Fruit fly (Drosophila melanogaster) Kc167 (cell line): ENCODE results near the gene CG5440.

Experiments
- Sin3A ChIP-seq: fragments of >200 bp; optimal IDR thresholded peaks from 2 replicates; lab custom pipeline; 2018; ENCODE audit warnings: missing external identifiers
- psq ChIP-seq: fragments of >200 bp; optimal IDR thresholded peaks from 2 replicates; lab custom pipeline; 2017; ENCODE audit warnings: missing external identifiers

DNA sequence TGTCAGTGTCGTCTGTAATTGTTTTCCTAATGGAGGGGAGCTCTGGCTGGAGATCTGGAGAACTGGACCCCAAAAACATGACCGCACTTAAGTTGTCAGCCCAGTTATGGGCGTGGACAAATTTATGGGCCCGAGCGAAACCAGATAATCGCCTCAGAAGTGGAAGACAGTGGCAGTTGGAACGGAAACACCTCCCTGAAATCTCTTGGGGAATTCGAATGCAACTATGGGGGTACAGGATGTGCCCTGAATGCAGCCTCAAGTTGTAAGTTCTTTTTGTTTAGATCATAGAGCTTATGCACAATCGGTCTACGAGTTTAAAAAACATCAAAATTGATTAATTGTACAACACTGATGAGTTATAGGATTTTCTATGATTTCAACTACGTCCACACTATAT, 33.8 kb downstream of the CG5440 start, which contains the start of gene CG14346:
- TF ChIP-seq psq (lab: Kevin White, UChicago), result no peak
- TF ChIP-seq Sin3A (lab: Kevin White, UChicago), result no peak
